Worm (Caenorhabditis elegans): ENCODE data around the gene srsy-1.
A peak's percentile ranks its signal among the peaks of the same experiment; 100 is the strongest.
"Not testable (repeated sequence)": the region's sequence is repeated elsewhere in the genome, so short reads cannot be mapped to it uniquely, and the experiment has no call there.

srsy-1 gene

DNA sequence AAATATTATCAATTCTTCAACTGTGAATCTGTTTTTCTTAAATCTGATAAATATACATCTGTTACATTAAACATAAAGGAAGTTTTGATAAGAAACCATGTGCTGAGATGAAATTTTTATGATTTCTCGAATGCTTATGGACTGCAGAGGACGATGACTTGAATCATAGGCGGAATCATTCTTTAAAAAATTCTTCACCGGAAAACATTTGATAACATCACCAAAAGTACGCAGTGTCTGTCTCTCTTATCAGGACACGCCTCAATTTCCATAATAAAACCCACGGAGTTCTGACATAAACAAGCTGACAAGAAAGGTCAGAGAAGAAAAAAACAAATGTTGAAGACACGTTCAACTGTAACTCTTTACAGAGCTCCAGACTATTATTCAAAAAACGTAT lies 6.1 kb upstream of the srsy-1 start, which contains the start of gene F09C12.2:
F09C12.2 (plus strand) TSS at position 320 of the 400 bp plus-strand sequence.
- no peak for TF ChIP-seq nhr-10 (tag; optimal IDR thresholded peaks at IDR 0.05)
- TF ChIP-seq lsy-2 (tag; optimal IDR thresholded peaks at IDR 0.05) = no peak
- no peak for TF ChIP-seq lin-39 (tag; optimal IDR thresholded peaks at IDR 0.05)
- peak; percentile 14 for TF ChIP-seq fos-1 (tag; optimal IDR thresholded peaks at IDR 0.05)
- no peak for TF ChIP-seq elt-3 (tag; optimal IDR thresholded peaks at IDR 0.05)

DNA sequence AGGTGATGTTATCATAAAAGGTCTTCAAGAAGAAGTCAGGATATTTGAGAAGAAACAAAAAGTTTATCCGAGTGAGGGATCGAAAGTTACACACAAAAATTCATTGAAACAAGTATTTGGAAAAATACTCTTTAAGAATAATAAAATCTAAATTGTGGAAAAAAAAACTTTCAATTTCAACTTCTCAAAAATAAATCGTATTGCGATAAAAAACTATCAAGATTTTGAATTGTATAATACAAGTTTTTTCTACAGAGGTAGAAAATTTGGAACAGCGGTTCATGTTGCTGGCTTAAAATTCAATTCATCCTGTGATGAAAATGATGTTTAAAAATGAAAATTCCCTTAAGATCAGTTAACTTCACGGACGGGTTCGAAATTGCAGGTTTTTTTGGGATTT lies 3.8 kb upstream of the srsy-1 start, which contains the start of gene F09C12.8:
F09C12.8 (plus strand) TSS at position 301 of the 400 bp plus-strand sequence.
- TF ChIP-seq nhr-25 (tag; optimal IDR thresholded peaks at IDR 0.05) (no peak), lin-11 (tag; optimal IDR thresholded peaks at IDR 0.05) (no peak), gmeb-1 (tag; optimal IDR thresholded peaks at IDR 0.05) (no peak), nhr-129 (tag; optimal IDR thresholded peaks at IDR 0.05) (no peak), dmd-4 (tag; optimal IDR thresholded peaks at IDR 0.05) (no peak), elt-3 (tag; optimal IDR thresholded peaks at IDR 0.05) (no peak), mbf-1 (tag; optimal IDR thresholded peaks at IDR 0.05) (no peak), alr-1 (tag; optimal IDR thresholded peaks at IDR 0.05) (no peak), crh-2 (tag; optimal IDR thresholded peaks at IDR 0.05) (no peak), ztf-1 (GFP tag; conservative IDR thresholded peaks at IDR 0.05) (no peak), ceh-16 (tag; optimal IDR thresholded peaks at IDR 0.05) (no peak), nhr-21 (tag; optimal IDR thresholded peaks at IDR 0.05) (no peak), ama-1 (optimal IDR thresholded peaks at IDR 0.05) (no peak), nhr-6 (tag; optimal IDR thresholded peaks at IDR 0.05) (no peak), ztf-11 (tag; optimal IDR thresholded peaks at IDR 0.05) (no peak)

DNA sequence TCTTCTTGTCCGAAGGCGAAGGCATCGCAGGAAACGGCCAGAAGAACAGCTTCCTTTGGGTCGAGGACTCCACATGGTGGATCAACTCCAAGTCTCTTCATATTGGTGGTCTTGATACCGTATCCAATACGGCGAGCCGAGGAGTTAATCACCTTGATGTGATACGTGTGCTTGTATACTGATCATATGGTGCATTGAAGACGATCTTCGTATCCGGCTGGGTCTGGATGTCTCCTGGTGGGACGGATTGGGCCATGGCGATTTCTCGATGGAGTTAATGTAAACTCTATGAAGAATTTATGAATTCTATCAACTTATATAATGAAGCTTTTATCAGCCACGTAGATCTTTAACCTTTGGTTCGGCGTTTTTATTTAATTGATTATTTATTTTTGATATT lies 598 bp upstream of the srsy-1 start, which contains the start of gene msp-74:
msp-74 (minus strand) TSS at position 101 of the 400 bp plus-strand sequence.
- TF ChIP-seq sma-9 (GFP tag; optimal IDR thresholded peaks at IDR 0.05); sma-9 (tag; optimal IDR thresholded peaks at IDR 0.05); mdl-1 (tag; optimal IDR thresholded peaks at IDR 0.05); nhr-11 (tag; optimal IDR thresholded peaks at IDR 0.05): not testable (repeated sequence)

DNA sequence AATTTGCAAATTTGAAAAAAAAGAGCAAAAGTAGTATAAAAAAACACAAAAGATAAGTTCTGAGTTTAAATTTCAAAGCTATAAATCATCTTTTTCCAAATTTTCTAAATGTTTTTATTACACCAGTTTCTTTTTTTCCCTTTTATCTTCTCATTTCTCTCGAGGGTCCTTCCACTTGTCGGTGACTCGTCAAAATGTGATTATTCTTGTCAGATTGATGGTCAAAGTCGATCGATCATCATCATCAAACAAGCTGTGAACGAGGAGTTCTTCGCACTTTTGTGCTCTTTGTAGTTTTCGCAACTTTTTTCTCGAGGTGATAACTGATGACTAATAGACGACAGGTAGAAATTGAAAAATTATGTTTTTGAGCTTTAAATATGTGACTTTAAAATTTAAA lies 4.8 kb downstream of the srsy-1 start:
- TF ChIP-seq ztf-11 (tag; optimal IDR thresholded peaks at IDR 0.05) = no peak
- TF ChIP-seq unc-62 (GFP tag; optimal IDR thresholded peaks at IDR 0.05) = peak; percentile 7

DNA sequence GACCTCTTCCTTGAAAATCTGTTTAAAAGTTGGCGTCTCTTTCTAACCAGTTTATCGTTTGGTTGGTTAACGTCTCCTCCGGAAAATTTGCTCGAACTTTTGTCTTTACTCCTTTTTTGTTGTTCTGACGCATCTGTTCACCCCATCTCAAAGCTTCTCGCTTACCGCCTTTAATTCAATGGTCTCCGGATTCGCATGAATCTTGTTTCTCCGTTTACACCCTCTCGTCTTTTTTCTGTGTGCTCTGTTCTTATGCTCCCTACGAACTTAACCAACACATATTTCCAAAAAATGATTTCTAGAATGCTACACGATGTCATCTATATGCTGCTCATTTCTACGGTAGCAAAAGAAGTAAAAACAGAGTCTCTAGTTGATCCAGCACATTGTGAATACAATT lies 14.2 kb downstream of the srsy-1 start, which contains the start of gene lgc-56:
lgc-56 (plus strand) TSS at position 301 of the 400 bp plus-strand sequence.
- TF ChIP-seq unc-39 (tag; optimal IDR thresholded peaks at IDR 0.05) (no peak), unc-62 (GFP tag; optimal IDR thresholded peaks at IDR 0.05) (no peak), egl-27 (tag; optimal IDR thresholded peaks at IDR 0.05) (no peak), lin-11 (tag; optimal IDR thresholded peaks at IDR 0.05) (no peak), ztf-4 (tag; optimal IDR thresholded peaks at IDR 0.05) (no peak), C34F6.9 (tag; optimal IDR thresholded peaks at IDR 0.05) (no peak), nhr-25 (tag; optimal IDR thresholded peaks at IDR 0.05) (no peak), lin-39 (tag; optimal IDR thresholded peaks at IDR 0.05) (no peak), nhr-12 (tag; optimal IDR thresholded peaks at IDR 0.05) (no peak), nhr-6 (tag; optimal IDR thresholded peaks at IDR 0.05) (no peak), lin-13 (GFP tag; optimal IDR thresholded peaks at IDR 0.05) (no peak), snpc-4 (tag; optimal IDR thresholded peaks at IDR 0.05) (no peak), blmp-1 (tag; optimal IDR thresholded peaks at IDR 0.05; ENCODE audit: insufficient read depth) (no peak)

DNA sequence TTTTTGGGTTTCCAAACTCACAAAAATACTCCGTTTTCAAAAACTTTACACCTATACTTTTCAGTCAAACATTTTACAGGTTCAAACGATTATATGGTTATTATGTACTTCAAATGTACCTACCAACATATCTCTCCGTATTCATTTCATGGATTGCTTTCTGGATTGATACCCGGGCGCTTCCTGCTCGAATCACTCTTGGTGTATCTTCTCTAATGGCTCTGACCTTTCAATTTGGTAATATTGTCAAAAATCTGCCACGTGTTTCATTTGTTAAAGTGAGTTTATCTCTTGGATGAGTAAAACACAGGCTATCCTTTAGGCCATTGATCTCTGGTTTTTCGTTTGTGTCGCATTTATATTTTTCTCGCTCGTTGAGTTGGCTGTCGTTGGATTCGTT lies 16.0 kb downstream of the srsy-1 start:
- no peak for TF ChIP-seq mbf-1 (tag; optimal IDR thresholded peaks at IDR 0.05)

DNA sequence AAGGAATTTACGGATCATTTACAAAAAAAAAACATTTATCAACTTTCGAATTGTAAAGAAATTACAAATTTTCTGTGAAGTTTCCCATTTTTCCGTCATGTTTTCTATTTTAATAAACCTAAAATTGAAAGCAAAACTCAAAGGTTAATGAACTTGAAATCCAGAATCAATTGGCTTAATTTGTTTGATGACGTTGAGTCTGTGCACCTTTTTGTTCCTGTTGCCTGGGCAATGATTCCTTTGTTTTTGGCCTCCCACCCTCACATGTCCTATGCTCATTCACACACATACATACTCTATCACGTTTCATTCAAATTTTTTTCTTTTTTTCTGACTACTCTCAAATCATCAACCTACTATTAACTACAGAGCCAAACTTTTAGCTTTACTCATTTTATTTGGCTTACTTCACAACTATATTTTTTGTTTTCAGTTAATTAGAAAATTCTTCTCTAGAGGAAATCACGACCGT lies 20.5 kb downstream of the srsy-1 start, which contains the start of gene F58A6.2:
F58A6.2 (plus strand) TSS at position 422 of the 472 bp plus-strand sequence.
- no peak for TF ChIP-seq mab-5 (tag; optimal IDR thresholded peaks at IDR 0.05)
- TF ChIP-seq mdl-1 (tag; optimal IDR thresholded peaks at IDR 0.05) = no peak
- no peak for TF ChIP-seq mbf-1 (tag; optimal IDR thresholded peaks at IDR 0.05)
- TF ChIP-seq nhr-77 (tag; optimal IDR thresholded peaks at IDR 0.05) = no peak
- no peak for TF ChIP-seq F13H6.1 (tag; optimal IDR thresholded peaks at IDR 0.05)
- no peak for TF ChIP-seq ceh-16 (tag; optimal IDR thresholded peaks at IDR 0.05)
- TF ChIP-seq snpc-4 (tag; optimal IDR thresholded peaks at IDR 0.05) = no peak
- no peak for TF ChIP-seq Y55F3AM.14 (GFP tag; optimal IDR thresholded peaks at IDR 0.05)
- no peak for TF ChIP-seq nhr-129 (tag; optimal IDR thresholded peaks at IDR 0.05)
- no peak for TF ChIP-seq lin-39 (tag; optimal IDR thresholded peaks at IDR 0.05)
- no peak for TF ChIP-seq dmd-4 (tag; optimal IDR thresholded peaks at IDR 0.05)
